Worm (Caenorhabditis elegans): ENCODE results near the gene R160.12.
"Not testable (repeated sequence)": the region's sequence is repeated elsewhere in the genome, so short reads cannot be mapped to it uniquely, and the experiment has no call there.

The R160.12 gene

ce11 chrX:4359030-4359429 lies 18.6 kb downstream of the R160.12 start:
- TF ChIP-seq tbx-11 (GFP tag; IDR thresholded peaks at IDR 0.05) (no peak), hmg-4 (GFP tag; optimal IDR thresholded peaks at IDR 0.05) (no peak), ets-7 (tag; optimal IDR thresholded peaks at IDR 0.05) (no peak), B0310.2 (tag; optimal IDR thresholded peaks at IDR 0.05) (no peak), hnd-1 (tag; optimal IDR thresholded peaks at IDR 0.05) (no peak), hmbx-1 (tag; optimal IDR thresholded peaks at IDR 0.05) (no peak), tbx-37 (GFP tag; conservative IDR thresholded peaks at IDR 0.05) (no peak), scrt-1 (GFP tag; IDR thresholded peaks at IDR 0.05) (no peak), flt-1 (GFP tag; IDR thresholded peaks at IDR 0.05) (no peak), aly-1 (tag; optimal IDR thresholded peaks at IDR 0.05) (no peak)

DNA sequence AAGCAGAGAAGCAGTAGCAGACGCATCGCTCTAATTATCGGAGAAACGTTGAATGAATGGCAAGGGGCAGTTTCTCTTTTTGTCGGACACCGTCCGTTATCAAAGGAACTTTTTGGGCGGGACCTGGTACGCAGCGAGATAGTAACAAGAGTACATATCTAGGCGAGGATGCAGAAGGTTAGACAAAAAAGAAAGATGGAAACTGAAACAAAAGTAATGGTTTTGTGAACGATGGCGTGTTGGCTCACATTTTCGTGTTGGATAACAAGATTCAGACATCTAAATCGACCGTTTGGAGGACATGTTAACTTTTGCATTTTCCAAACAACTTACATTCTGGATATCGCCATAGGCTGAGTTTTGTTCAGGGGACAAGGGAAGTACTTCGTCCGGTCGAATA lies 20.1 kb downstream of the R160.12 start, which contains the start of gene F14H12.6:
F14H12.6 (minus strand) TSS at position 101 of the 400 bp plus-strand sequence.
- TF ChIP-seq sea-1 (GFP tag; conservative IDR thresholded peaks at IDR 0.05) = no peak
- no peak for TF ChIP-seq pes-1 (GFP tag; IDR thresholded peaks at IDR 0.05)
- no peak for TF ChIP-seq ceh-36 (tag; optimal IDR thresholded peaks at IDR 0.05)
- TF ChIP-seq tbx-11 (GFP tag; IDR thresholded peaks at IDR 0.05) = no peak
- no peak for TF ChIP-seq tbx-37 (GFP tag; conservative IDR thresholded peaks at IDR 0.05)
- no peak for TF ChIP-seq flt-1 (GFP tag; IDR thresholded peaks at IDR 0.05)
- no peak for TF ChIP-seq ets-7 (tag; optimal IDR thresholded peaks at IDR 0.05)
- TF ChIP-seq hmg-4 (GFP tag; optimal IDR thresholded peaks at IDR 0.05) = no peak
- TF ChIP-seq ceh-13 (GFP tag; optimal IDR thresholded peaks at IDR 0.05) = no peak
- no peak for TF ChIP-seq ama-1 (optimal IDR thresholded peaks at IDR 0.05)
- no peak for TF ChIP-seq aly-1 (tag; optimal IDR thresholded peaks at IDR 0.05)

ce11 chrX:4353318-4353717 lies 24.3 kb downstream of the R160.12 start, which contains the start of gene col-165:
TSS of gene col-165 (plus strand) at chrX:4353618.
- TF ChIP-seq B0310.2 (tag; optimal IDR thresholded peaks at IDR 0.05) (no peak), ceh-13 (GFP tag; optimal IDR thresholded peaks at IDR 0.05) (no peak), ets-7 (tag; optimal IDR thresholded peaks at IDR 0.05) (no peak), hmg-4 (GFP tag; optimal IDR thresholded peaks at IDR 0.05) (no peak), scrt-1 (GFP tag; IDR thresholded peaks at IDR 0.05) (no peak), ama-1 (optimal IDR thresholded peaks at IDR 0.05) (no peak)

ce11 chrX:4350198-4350597 lies 27.4 kb downstream of the R160.12 start, which contains the start of gene F14H12.2:
TSS of gene F14H12.2 (plus strand) at chrX:4350498.
- no peak for TF ChIP-seq tra-4 (tag; optimal IDR thresholded peaks at IDR 0.05)
- no peak for TF ChIP-seq scrt-1 (GFP tag; IDR thresholded peaks at IDR 0.05)
- TF ChIP-seq flt-1 (GFP tag; IDR thresholded peaks at IDR 0.05) = no peak
- no peak for TF ChIP-seq sea-1 (GFP tag; conservative IDR thresholded peaks at IDR 0.05)
- TF ChIP-seq B0310.2 (tag; optimal IDR thresholded peaks at IDR 0.05) = no peak
- TF ChIP-seq hnd-1 (tag; optimal IDR thresholded peaks at IDR 0.05) = no peak
- no peak for TF ChIP-seq ama-1 (optimal IDR thresholded peaks at IDR 0.05)

DNA sequence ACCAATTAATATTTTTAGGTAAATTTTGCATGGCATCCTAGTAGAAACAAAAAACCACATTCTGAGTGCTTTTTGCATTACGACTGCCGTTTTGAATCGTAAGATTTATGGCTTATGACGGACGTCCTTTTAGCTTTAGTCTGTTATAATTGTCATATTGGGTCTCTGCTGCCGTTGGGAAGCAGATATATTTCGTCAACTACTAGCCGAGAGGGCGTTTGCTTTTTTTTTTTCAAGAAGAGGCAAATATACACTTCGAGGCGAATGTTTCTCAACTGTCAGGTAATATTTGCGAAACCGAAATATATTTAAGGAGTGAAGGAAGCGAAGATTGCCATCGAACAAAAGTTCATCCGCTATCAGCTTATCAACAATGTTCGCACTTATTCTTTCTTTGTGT lies 33.7 kb downstream of the R160.12 start, which contains the start of gene F14H12.3:
F14H12.3 (plus strand) TSS at position 301 of the 400 bp plus-strand sequence.
- no peak for TF ChIP-seq F13C5.2 (tag; optimal IDR thresholded peaks at IDR 0.05)
- TF ChIP-seq scrt-1 (GFP tag; IDR thresholded peaks at IDR 0.05) = 0 out of 2 replicates have a peak, but pooled peaks have one; percentile 40

DNA sequence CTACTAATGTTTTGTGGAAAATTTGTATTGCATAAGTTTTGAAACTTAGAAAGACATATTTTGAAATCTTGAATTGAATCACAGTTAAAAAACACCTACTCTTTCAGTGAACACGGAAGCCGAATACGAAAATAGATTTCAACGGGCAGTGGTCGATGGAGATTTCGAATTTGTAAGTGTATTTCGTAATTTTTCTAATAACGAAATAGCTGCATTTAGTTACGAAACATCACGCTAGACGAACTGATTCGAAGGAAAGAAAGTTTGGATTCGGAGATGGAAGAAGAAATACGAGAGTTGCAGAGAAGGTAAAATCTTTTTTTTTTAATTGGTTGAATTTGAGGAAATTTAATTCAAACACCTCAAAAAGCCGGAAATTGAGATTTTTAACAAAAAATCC lies 34.9 kb downstream of the R160.12 start:
- TF ChIP-seq hmg-4 (GFP tag; optimal IDR thresholded peaks at IDR 0.05) (no peak), sea-1 (GFP tag; conservative IDR thresholded peaks at IDR 0.05) (no peak), tra-4 (tag; optimal IDR thresholded peaks at IDR 0.05) (no peak), B0310.2 (tag; optimal IDR thresholded peaks at IDR 0.05) (no peak), tbx-11 (GFP tag; IDR thresholded peaks at IDR 0.05) (no peak), pes-1 (GFP tag; IDR thresholded peaks at IDR 0.05) (no peak), hnd-1 (tag; optimal IDR thresholded peaks at IDR 0.05) (no peak), ceh-13 (GFP tag; optimal IDR thresholded peaks at IDR 0.05) (no peak), ama-1 (optimal IDR thresholded peaks at IDR 0.05) (no peak), ets-7 (tag; optimal IDR thresholded peaks at IDR 0.05) (no peak)

DNA sequence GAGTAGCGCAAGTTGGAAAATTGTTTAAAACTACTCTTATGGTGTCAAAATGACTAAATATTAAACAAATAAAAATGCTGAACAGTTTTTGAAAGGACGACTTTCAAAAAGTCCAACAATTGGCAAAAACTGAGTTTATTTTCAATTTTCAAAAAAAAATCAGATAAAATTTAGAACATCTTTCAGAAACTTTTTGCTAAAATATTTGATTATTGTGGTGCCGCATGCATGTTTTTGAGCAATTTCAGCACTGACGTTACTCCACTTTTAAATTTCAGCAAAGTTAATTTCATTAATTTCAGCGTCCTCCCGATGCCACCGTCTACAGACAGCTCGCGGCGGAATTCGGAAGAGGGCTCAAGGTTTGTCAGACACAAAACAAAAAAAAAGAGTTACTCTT lies 38.3 kb downstream of the R160.12 start, which contains the start of gene cst-1:
cst-1 (plus strand) TSS at position 301 of the 400 bp plus-strand sequence.
- TF ChIP-seq ceh-13 (GFP tag; optimal IDR thresholded peaks at IDR 0.05); tbx-37 (GFP tag; conservative IDR thresholded peaks at IDR 0.05); sea-1 (GFP tag; conservative IDR thresholded peaks at IDR 0.05): not testable (repeated sequence)

- TF ChIP-seq tbx-37 (GFP tag; conservative IDR thresholded peaks at IDR 0.05); hmbx-1 (tag; optimal IDR thresholded peaks at IDR 0.05); tra-4 (tag; optimal IDR thresholded peaks at IDR 0.05): not testable (repeated sequence)
Measured at ce11 chrX:4335950-4336349, 41.6 kb downstream of the R160.12 start, which contains the start of gene cst-2. TSS of gene cst-2 (minus strand) at chrX:4336050.

DNA sequence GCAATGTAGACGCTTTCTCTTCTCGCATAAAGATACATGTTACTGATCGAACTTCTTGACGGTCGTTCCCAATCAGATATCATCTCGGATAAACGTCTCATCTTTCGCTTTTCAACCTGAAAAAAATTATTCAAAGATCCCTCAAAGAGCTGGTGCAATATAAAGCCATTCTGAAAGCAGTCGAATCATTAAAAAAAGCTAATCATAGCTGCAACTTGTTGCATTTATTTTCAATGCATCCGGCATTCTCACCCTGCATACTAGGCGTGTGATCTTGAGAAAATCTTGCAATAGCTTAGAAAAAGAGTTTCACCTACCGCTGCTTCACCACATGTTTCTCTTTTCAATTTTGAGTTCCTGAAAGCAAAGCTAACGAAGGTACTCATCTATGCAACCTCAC lies 45.3 kb downstream of the R160.12 start, which contains the start of gene C24A8.6:
C24A8.6 (minus strand) TSS at position 101 of the 400 bp plus-strand sequence.
- TF ChIP-seq tra-4 (tag; optimal IDR thresholded peaks at IDR 0.05); ama-1 (optimal IDR thresholded peaks at IDR 0.05); ceh-13 (GFP tag; optimal IDR thresholded peaks at IDR 0.05): not testable (repeated sequence)
